Worm (Caenorhabditis elegans) whole organism, midembryonic: Measurements from ENCODE around the gene K10C9.4.

Experiments used
- T22C8.4 ChIP-seq: fragments of 200-800 bp; sonication (Bioruptor generic); IDR thresholded peaks from 2 replicates; pipeline ENCODE4 v1.3.6; 2022; ENCODE audit warnings: missing genetic modification characterization, missing compliant biosample characterization
- cog-1 ChIP-seq: sonication (generic microtip); optimal IDR thresholded peaks from 2 replicates; lab custom pipeline; 2016; ENCODE audit warnings: missing genetic modification characterization, missing compliant biosample characterization
- flt-1 ChIP-seq: fragments of 200-800 bp; sonication (Bioruptor generic); IDR thresholded peaks from 2 replicates; pipeline ENCODE4 v1.3.6; 2022; ENCODE audit warnings: missing genetic modification characterization, missing compliant biosample characterization
- klf-2 ChIP-seq: fragments of 200-800 bp; sonication (Bioruptor generic); conservative IDR thresholded peaks from 2 replicates; pipeline ENCODE4 v1.3.6; 2022; ENCODE audit warnings: missing genetic modification reagents, missing genetic modification characterization, missing compliant biosample characterization
- med-1 ChIP-seq: sonication (generic microtip); optimal IDR thresholded peaks from 2 replicates; lab custom pipeline; 2017; ENCODE audit warnings: missing genetic modification characterization, mild to moderate bottlenecking, missing compliant biosample characterization, antibody characterized with exemption, missing genetic modification reagents; ENCODE audit not compliant: insufficient read depth
- ref-1 ChIP-seq: fragments of 200-800 bp; sonication (Bioruptor generic); conservative IDR thresholded peaks from 2 replicates; pipeline ENCODE4 v1.3.6; 2022; ENCODE audit warnings: missing genetic modification reagents, missing genetic modification characterization, missing compliant biosample characterization
- tab-1 ChIP-seq: fragments of 200-800 bp; sonication (Bioruptor generic); IDR thresholded peaks from 2 replicates; pipeline ENCODE4 v1.3.6; 2022; ENCODE audit warnings: missing genetic modification characterization, missing compliant biosample characterization
- ztf-23 ChIP-seq: fragments of 200-800 bp; sonication (Bioruptor generic); IDR thresholded peaks from 2 replicates; pipeline ENCODE4 v1.3.6; 2022; ENCODE audit warnings: missing genetic modification reagents, missing genetic modification characterization, missing compliant biosample characterization
- ztf-29 ChIP-seq: fragments of 200-800 bp; sonication (Bioruptor generic); IDR thresholded peaks from 2 replicates; pipeline ENCODE4 v1.3.6; 2022; ENCODE audit warnings: missing genetic modification reagents, missing genetic modification characterization, missing compliant biosample characterization

The K10C9.4 gene

DNA sequence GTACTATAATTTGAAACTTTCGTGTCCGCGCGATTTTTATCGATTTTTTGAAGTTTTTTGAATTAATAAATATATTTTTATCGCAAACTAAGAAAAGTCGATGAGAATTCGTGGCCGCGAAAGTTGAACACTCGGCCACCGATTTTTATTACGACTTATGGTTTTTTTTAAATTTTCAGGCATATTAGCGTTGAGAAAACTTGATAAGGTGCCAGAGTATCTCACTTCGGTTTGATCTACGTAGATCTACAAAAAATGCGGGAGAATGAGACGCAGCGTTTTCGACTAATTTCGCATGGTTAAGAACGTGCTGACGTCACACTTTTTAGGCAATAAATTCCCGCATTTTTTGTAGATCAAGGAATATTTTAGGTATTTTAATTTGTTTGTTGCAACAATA is 29.4 kb downstream of the K10C9.4 start, which contains the start of gene pei-2:
Gene pei-2 (minus strand): TSS at position 101 of the 400 bp plus-strand sequence.
- TF ChIP-seq flt-1 (GFP tag; lab: Robert Waterston, UW) = no peak
- no peak for TF ChIP-seq T22C8.4 (GFP tag; lab: Robert Waterston, UW)
- TF ChIP-seq ref-1 (GFP tag; lab: Robert Waterston, UW) = no peak
- no peak for TF ChIP-seq cog-1
- no peak for TF ChIP-seq med-1 (GFP tag; lab: Kevin White, UChicago)
- no peak for TF ChIP-seq tab-1 (GFP tag; lab: Robert Waterston, UW)
- TF ChIP-seq ztf-29 (GFP tag; lab: Robert Waterston, UW) = no peak
- TF ChIP-seq ztf-23 = no peak
- TF ChIP-seq klf-2 = no peak

- no peak for TF ChIP-seq cog-1
- no peak for TF ChIP-seq med-1 (GFP tag; lab: Kevin White, UChicago)
- TF ChIP-seq ref-1 (GFP tag; lab: Robert Waterston, UW) = no peak
- TF ChIP-seq tab-1 (GFP tag; lab: Robert Waterston, UW) = no peak
- no peak for TF ChIP-seq klf-2
- TF ChIP-seq ztf-23 = no peak
- TF ChIP-seq ztf-29 (GFP tag; lab: Robert Waterston, UW) = no peak
- no peak for TF ChIP-seq flt-1 (GFP tag; lab: Robert Waterston, UW)
- no peak for TF ChIP-seq T22C8.4 (GFP tag; lab: Robert Waterston, UW)
These were observed 31.4 kb downstream of the K10C9.4 start for ce11 chrV:1021456-1021855.

- TF ChIP-seq med-1 (GFP tag; lab: Kevin White, UChicago) = no peak
- no peak for TF ChIP-seq flt-1 (GFP tag; lab: Robert Waterston, UW)
- TF ChIP-seq T22C8.4 (GFP tag; lab: Robert Waterston, UW) = no peak
- no peak for TF ChIP-seq klf-2
- TF ChIP-seq ztf-23 = no peak
- TF ChIP-seq tab-1 (GFP tag; lab: Robert Waterston, UW) = no peak
- no peak for TF ChIP-seq ref-1 (GFP tag; lab: Robert Waterston, UW)
- no peak for TF ChIP-seq cog-1
- no peak for TF ChIP-seq ztf-29 (GFP tag; lab: Robert Waterston, UW)
These were observed 35.6 kb downstream of the K10C9.4 start for ce11 chrV:1017196-1017595.

DNA sequence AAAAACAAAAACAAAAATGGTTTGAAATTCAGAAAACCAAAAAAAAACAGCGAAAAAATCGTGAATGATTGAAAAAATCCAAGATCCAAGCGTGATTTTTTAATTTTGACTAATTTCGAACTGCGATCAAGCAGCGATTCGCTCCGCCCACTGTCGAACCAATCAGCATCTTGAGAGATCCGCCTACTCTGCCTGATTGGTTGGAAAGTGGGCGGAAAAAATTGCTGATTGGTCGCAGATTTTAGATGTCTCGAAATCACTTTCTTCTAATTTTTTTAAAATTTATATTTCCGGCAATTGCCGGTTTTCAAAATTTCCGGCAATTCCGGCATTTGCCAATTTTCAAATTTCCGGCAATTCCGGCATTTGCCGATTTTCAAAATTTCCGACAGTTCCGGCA is 37.6 kb downstream of the K10C9.4 start:
- TF ChIP-seq cog-1 (no peak), flt-1 (GFP tag; lab: Robert Waterston, UW) (no peak), med-1 (GFP tag; lab: Kevin White, UChicago) (no peak), ref-1 (GFP tag; lab: Robert Waterston, UW) (no peak), tab-1 (GFP tag; lab: Robert Waterston, UW) (no peak), T22C8.4 (GFP tag; lab: Robert Waterston, UW) (no peak), ztf-23 (no peak), ztf-29 (GFP tag; lab: Robert Waterston, UW) (no peak), klf-2 (no peak)

- TF ChIP-seq ref-1 (GFP tag; lab: Robert Waterston, UW) = no peak
- TF ChIP-seq T22C8.4 (GFP tag; lab: Robert Waterston, UW) = no peak
- TF ChIP-seq med-1 (GFP tag; lab: Kevin White, UChicago) = no peak
- no peak for TF ChIP-seq ztf-23
- TF ChIP-seq cog-1 = no peak
These were observed 39.2 kb downstream of the K10C9.4 start for ce11 chrV:1013637-1014036.

DNA sequence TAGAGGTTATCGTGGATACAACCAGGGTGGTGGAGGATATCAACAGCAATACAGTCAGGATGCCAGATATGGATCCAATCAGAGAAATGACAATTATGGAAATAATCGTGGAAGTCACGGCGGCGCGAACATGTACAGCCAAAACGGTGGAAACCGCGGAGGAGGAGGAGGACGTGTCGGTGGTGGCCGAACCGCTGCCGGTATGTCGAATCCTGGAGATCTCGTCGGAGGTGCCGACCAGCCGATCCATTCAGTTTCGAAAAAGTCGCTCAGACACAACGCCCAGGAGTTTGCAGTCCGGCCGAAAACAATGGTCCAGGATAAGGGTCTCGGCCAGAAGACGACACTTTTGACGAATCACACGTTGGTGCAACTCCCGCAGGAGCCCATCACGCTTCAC is 43.8 kb downstream of the K10C9.4 start:
- no peak for TF ChIP-seq ref-1 (GFP tag; lab: Robert Waterston, UW)
- no peak for TF ChIP-seq ztf-23
- no peak for TF ChIP-seq T22C8.4 (GFP tag; lab: Robert Waterston, UW)
- TF ChIP-seq klf-2 = no peak
- no peak for TF ChIP-seq med-1 (GFP tag; lab: Kevin White, UChicago)
- no peak for TF ChIP-seq ztf-29 (GFP tag; lab: Robert Waterston, UW)
- TF ChIP-seq flt-1 (GFP tag; lab: Robert Waterston, UW) = no peak
- no peak for TF ChIP-seq tab-1 (GFP tag; lab: Robert Waterston, UW)
- no peak for TF ChIP-seq cog-1

DNA sequence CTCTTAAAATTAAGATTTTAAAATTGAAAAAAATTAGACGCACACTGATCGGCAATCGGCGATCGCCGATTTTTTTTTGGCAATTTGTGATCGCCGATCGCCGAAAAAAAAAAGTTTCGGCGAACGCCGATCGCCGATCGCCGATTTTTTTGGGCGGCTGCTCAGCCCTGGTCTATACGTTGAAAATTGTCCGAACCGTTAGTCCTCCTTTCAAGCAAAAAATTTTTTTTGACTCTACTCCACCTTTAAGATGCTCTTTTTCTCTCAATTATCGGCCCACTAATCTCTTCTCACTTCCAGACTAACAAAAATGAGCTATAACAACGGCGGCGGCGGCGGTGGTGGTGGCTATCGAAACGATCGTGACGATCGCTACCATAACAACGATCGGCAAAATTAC is 44.3 kb downstream of the K10C9.4 start, which contains the start of gene ergo-1:
Gene ergo-1 (plus strand): TSS at position 301 of the 400 bp plus-strand sequence.
- no peak for TF ChIP-seq ref-1 (GFP tag; lab: Robert Waterston, UW)
- TF ChIP-seq T22C8.4 (GFP tag; lab: Robert Waterston, UW) = no peak

- TF ChIP-seq cog-1 = no peak
These were observed 46.9 kb downstream of the K10C9.4 start for ce11 chrV:1005877-1006276.

- TF ChIP-seq cog-1 (peak; percentile 90), ztf-23 (peak; percentile 82), med-1 (GFP tag; lab: Kevin White, UChicago) (no peak), flt-1 (GFP tag; lab: Robert Waterston, UW) (peak; percentile 70; the same call in 1 of the 2 replicates), klf-2 (peak; percentile 65), ztf-29 (GFP tag; lab: Robert Waterston, UW) (no peak)
These were observed 49.0 kb downstream of the K10C9.4 start for ce11 chrV:1003826-1004225.

ce11 chrV:1003400-1003799 is 49.4 kb downstream of the K10C9.4 start, which contains the start of gene Y50D4C.5:
Y50D4C.5 (minus strand) TSS chrV:1003744.
- TF ChIP-seq ztf-29 (GFP tag; lab: Robert Waterston, UW) (no peak), ref-1 (GFP tag; lab: Robert Waterston, UW) (no peak), med-1 (GFP tag; lab: Kevin White, UChicago) (no peak), ztf-23 (no peak), tab-1 (GFP tag; lab: Robert Waterston, UW) (no peak)

DNA sequence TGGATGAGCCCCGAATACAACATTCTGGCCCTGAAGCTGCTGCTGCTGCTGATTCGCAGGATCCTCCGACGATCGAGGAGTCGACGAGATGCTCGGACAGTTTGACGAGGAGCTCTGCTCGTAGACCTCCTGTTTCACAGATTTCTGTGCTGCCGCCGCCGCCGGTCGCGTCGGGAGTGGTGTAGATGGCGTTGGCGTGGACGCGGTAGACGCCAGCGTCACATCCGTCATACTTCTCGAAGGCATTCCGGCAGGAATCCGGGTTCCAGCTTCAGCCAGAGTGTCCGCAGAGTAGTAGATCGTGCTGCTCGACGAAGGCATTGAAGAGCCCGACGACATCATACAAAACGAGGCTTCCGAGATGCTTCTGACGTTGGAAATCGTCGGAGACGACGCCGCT is 51.7 kb downstream of the K10C9.4 start:
- TF ChIP-seq klf-2 (no peak), ztf-29 (GFP tag; lab: Robert Waterston, UW) (no peak), med-1 (GFP tag; lab: Kevin White, UChicago) (no peak)
